Fruit fly (Drosophila melanogaster): ENCODE measurements around the gene CG8509.

Gene CG8509

DNA sequence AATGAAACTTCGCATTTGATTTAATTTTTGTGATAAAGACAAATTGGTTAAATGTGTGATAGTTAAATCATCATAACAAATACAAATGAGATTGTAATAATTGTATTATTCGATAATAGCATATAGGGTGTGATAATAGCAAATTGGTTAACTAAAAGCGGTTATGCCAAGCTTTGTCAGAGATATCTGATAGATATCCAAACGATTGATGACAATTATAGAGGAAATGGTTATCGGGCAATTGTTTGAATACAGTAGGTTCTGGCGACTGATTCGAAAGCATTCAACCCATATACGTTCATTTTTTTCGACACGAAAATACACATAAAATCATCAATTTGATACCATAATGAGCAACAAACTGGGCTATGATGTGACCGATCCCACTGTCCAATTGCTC is at the start of gene CG8509:
TSS of gene CG8509 (plus strand) at position 301 of the 400 bp plus-strand sequence.
- no peak for TF ChIP-seq ovo (GFP tag; optimal IDR thresholded peaks at IDR 0.05)
- TF ChIP-seq kay (GFP tag; ENCODE audit: borderline replicate concordance): no peak
- no peak for TF ChIP-seq toe (GFP tag; optimal IDR thresholded peaks at IDR 0.05)

DNA sequence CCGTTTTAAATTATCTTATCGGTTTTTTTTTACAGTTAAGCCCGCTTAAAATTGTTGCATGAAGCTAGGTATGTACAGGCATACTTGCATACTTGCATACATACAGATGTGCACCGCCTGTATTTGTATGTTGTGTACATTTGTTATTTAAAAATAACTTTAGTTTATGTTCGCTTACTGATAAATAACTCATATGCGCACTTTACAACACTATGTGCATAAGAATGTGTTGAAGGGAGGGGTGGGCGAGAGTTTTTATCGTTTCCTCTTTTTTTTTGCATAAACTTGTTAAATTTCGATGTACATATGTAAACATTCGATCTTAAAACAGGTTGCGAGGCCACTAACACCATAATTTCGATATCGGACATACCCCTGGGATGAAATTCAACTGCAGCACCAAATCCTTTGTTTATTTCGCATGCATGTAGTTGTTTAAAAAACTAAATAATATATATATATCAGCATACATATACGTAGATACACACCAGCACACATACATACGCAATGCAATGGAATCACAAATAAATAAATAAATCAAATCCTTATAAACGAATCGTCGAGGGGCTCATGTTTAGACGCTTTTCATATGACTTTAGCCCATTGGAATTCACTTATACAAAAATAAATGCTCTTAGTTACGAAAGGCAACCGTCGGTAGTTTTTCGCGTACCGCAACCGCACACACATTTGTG is 49.5 kb upstream of the CG8509 start:
- TF ChIP-seq tj (GFP tag; optimal IDR thresholded peaks at IDR 0.05): peak; percentile 27
- TF ChIP-seq Mnt (GFP tag; optimal IDR thresholded peaks at IDR 0.05): no peak

DNA sequence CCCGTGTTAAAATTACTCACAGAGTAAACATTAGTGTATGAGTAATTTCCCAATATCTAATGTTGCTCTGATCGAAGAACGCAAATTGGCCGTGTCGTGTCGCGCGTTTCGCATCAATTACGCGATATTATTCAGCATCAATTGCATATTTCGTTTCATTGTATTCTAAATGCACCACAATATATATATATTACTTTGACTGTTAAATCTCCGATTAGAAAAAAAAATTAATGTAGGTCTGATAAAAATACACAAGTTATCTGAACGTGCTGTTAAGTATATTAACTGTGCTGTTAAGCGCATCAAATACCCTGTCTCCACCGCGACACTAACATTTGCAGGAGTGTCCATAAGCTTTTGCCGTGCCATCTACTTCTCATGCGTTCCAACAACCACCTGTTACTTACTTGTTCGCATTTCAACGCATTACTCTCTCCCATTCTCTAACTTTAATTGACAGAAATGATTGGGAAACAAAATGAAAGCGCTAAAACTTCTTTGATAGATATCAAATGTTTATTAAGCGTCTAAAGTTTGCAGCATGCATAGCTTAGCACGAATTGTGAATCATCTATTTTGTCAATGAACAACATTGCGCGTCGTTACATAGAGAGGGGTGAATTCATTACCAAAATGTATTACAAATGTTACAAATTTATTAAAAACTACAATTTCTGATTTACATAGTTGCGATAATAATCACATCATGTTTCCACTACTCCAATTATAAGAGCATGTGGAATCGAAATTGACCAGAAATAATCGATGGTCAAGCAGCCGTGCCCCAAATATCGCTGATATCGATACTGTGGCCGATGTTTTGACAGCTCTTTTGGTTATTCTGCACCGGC is 48.7 kb upstream of the CG8509 start, which contains the start of the genes Graf and mRpL3:
TSS of gene Graf (minus strand) at position 287 of the 851 bp plus-strand sequence.
TSS of gene mRpL3 (plus strand) at position 802 of the 851 bp plus-strand sequence.
- TF ChIP-seq CG14711 (tag; optimal IDR thresholded peaks at IDR 0.05) (no peak), bab1 (GFP tag; optimal IDR thresholded peaks at IDR 0.05) (peak; percentile 6), Mnt (GFP tag; optimal IDR thresholded peaks at IDR 0.05) (no peak), CG33017 (tag; optimal IDR thresholded peaks at IDR 0.05) (no peak), kay (GFP tag; ENCODE audit: borderline replicate concordance) (peak; percentile 97), CG5204 (GFP tag; optimal IDR thresholded peaks at IDR 0.05) (no peak), CG11617 (GFP tag; optimal IDR thresholded peaks at IDR 0.05) (no peak), pad (GFP tag; optimal IDR thresholded peaks at IDR 0.05) (peak; percentile 3), Hr96 (GFP tag; optimal IDR thresholded peaks at IDR 0.05) (no peak), cnc (optimal IDR thresholded peaks at IDR 0.05) (no peak), CG12768 (GFP tag; optimal IDR thresholded peaks at IDR 0.05) (no peak), tj (GFP tag; optimal IDR thresholded peaks at IDR 0.05) (no peak), cic (GFP tag; optimal IDR thresholded peaks at IDR 0.05) (no peak), Crg-1 (GFP tag; optimal IDR thresholded peaks at IDR 0.05) (no peak)

DNA sequence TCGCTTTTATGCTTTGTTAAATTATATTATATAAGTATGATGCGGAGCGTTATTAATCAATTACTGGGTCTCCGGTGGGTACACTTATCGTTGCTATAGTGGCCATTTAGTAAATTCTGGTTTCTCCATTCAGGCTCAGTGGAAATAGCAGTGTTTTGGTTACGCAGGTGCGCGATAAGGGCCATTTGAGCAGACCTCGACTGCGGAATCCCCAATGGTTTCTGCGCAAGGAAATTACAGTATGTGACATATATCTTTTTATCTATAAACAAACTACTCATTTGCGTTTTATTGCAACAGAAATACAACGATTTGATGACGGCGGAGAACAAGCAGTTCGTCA is 48.1 kb upstream of the CG8509 start:
- TF ChIP-seq CG11617 (GFP tag; optimal IDR thresholded peaks at IDR 0.05) (no peak), Mnt (GFP tag; optimal IDR thresholded peaks at IDR 0.05) (peak; percentile 23), toe (GFP tag; optimal IDR thresholded peaks at IDR 0.05) (no peak), kay (GFP tag; ENCODE audit: borderline replicate concordance) (peak; percentile 45), ovo (GFP tag; optimal IDR thresholded peaks at IDR 0.05) (no peak)

DNA sequence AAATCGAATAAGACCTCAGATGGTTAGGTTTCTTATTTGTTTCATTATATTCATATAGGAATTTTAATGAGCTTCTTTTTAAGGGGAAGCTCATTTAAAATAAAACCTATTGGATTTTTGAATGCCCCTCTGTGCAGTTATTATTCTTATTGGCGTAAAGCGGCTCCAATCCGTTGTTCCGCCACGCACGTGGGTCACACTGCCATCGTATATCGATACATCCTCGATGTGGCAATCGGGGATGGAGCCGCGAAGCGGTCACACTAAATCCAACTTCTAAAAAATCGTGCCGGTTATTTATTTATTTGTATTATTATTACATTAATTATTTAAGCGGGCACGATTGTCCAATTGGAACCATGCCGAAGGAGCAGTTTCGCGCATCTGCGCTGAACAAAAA is 46.6 kb upstream of the CG8509 start, which contains the start of gene Polr3A:
TSS of gene Polr3A (plus strand) at position 234 of the 400 bp plus-strand sequence.
- TF ChIP-seq Mnt (GFP tag; optimal IDR thresholded peaks at IDR 0.05) (peak; percentile 92), CG7101 (tag; optimal IDR thresholded peaks at IDR 0.05) (no peak), bab1 (GFP tag; optimal IDR thresholded peaks at IDR 0.05) (peak; percentile 48)

DNA sequence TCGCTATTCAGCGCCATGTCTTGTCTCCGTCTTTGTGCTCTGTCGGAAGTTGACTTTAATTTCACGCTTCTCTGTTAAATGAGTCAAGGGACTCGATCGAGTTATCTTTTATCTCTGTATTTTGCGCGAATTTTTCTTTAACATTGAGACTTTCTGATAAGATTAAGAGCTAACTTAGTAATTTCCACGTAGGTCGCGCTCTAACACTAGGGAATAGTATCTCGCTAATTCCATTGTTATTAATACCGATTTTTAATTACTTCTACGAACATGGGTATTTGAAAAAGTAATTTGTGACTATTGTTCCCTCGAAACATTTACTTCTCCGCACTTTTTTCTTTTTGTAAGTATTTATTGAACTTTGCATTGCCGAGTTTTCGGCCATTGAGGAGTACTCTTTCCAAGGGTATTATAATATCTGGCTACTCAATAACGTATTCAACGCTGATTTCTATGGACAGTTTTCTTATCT is 42.9 kb upstream of the CG8509 start, which contains the start of gene CG8952:
TSS of gene CG8952 (minus strand) at position 51 of the 472 bp plus-strand sequence.
- peak; percentile 50 for TF ChIP-seq kay (GFP tag; ENCODE audit: borderline replicate concordance)
- no peak for TF ChIP-seq ovo (GFP tag; optimal IDR thresholded peaks at IDR 0.05)
- no peak for TF ChIP-seq CG12768 (GFP tag; optimal IDR thresholded peaks at IDR 0.05)
- TF ChIP-seq CG5204 (GFP tag; optimal IDR thresholded peaks at IDR 0.05): no peak
- no peak for TF ChIP-seq bab1 (GFP tag; optimal IDR thresholded peaks at IDR 0.05)

DNA sequence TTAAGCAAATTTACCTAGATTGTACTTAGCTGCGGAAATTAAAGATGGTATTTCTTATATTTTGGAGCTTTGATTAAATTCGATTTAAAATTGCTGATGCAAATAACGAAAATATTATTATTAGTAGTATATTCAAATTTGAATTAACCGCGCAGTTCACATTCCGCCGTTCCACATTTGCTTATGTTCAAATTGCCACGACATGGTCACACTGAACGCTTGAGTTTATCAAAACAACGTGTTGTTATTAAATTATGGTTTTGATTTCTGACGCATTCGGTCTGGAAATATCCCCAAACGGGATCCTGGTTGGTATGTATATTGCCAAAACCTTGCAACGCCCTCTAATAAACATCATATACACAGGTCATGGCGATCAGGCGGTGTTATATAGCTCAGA is 39.9 kb upstream of the CG8509 start, which contains the start of gene CG33172:
TSS of gene CG33172 (plus strand) at position 208 of the 400 bp plus-strand sequence.
- TF ChIP-seq bab1 (GFP tag; optimal IDR thresholded peaks at IDR 0.05) (no peak), Clk (GFP tag; optimal IDR thresholded peaks at IDR 0.05) (no peak), CG14711 (tag; optimal IDR thresholded peaks at IDR 0.05) (no peak)

DNA sequence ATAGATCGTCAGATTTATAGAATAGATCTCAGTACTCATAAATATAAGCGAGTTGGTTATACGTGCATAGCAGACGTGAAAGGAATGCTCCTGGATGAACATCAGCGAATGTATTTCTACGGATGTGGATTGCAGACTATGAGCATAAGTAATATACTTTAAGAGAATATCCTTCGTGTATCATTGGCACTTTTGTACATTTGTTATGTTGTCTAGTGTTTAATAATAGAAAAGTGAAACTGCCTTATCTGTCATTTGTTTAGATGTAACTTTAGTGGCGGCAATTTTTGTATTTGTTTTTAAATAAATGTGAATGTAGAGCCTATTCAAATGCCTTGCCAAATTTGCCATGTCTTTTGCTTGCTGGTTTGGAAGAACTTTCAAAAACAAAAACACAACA is 36.7 kb upstream of the CG8509 start, which contains the start of gene CG43672:
TSS of gene CG43672 (plus strand) at position 301 of the 400 bp plus-strand sequence.
- no peak for TF ChIP-seq kay (GFP tag; ENCODE audit: borderline replicate concordance)
- TF ChIP-seq CG7101 (tag; optimal IDR thresholded peaks at IDR 0.05): no peak
- TF ChIP-seq CG5204 (GFP tag; optimal IDR thresholded peaks at IDR 0.05): no peak
- TF ChIP-seq CG1620 (GFP tag; optimal IDR thresholded peaks at IDR 0.05): no peak
- TF ChIP-seq CG12768 (GFP tag; optimal IDR thresholded peaks at IDR 0.05): no peak
- no peak for TF ChIP-seq tj (GFP tag; optimal IDR thresholded peaks at IDR 0.05)
- TF ChIP-seq CG7045 (GFP tag; optimal IDR thresholded peaks at IDR 0.05): no peak
- TF ChIP-seq Mnt (GFP tag; optimal IDR thresholded peaks at IDR 0.05): no peak
- TF ChIP-seq Crg-1 (GFP tag; optimal IDR thresholded peaks at IDR 0.05): no peak
- no peak for TF ChIP-seq CG11617 (GFP tag; optimal IDR thresholded peaks at IDR 0.05)
- no peak for TF ChIP-seq CG33017 (tag; optimal IDR thresholded peaks at IDR 0.05)
- no peak for TF ChIP-seq CG14711 (tag; optimal IDR thresholded peaks at IDR 0.05)
- no peak for TF ChIP-seq ovo (GFP tag; optimal IDR thresholded peaks at IDR 0.05)
- no peak for TF ChIP-seq toe (GFP tag; optimal IDR thresholded peaks at IDR 0.05)
- TF ChIP-seq cnc (optimal IDR thresholded peaks at IDR 0.05): no peak
- TF ChIP-seq bab1 (GFP tag; optimal IDR thresholded peaks at IDR 0.05): no peak
